Fruit fly (Drosophila melanogaster): ENCODE measurements around the gene Mco4.
A peak's percentile ranks its signal among the peaks of the same experiment; 100 is the strongest.

The Mco4 gene

DNA sequence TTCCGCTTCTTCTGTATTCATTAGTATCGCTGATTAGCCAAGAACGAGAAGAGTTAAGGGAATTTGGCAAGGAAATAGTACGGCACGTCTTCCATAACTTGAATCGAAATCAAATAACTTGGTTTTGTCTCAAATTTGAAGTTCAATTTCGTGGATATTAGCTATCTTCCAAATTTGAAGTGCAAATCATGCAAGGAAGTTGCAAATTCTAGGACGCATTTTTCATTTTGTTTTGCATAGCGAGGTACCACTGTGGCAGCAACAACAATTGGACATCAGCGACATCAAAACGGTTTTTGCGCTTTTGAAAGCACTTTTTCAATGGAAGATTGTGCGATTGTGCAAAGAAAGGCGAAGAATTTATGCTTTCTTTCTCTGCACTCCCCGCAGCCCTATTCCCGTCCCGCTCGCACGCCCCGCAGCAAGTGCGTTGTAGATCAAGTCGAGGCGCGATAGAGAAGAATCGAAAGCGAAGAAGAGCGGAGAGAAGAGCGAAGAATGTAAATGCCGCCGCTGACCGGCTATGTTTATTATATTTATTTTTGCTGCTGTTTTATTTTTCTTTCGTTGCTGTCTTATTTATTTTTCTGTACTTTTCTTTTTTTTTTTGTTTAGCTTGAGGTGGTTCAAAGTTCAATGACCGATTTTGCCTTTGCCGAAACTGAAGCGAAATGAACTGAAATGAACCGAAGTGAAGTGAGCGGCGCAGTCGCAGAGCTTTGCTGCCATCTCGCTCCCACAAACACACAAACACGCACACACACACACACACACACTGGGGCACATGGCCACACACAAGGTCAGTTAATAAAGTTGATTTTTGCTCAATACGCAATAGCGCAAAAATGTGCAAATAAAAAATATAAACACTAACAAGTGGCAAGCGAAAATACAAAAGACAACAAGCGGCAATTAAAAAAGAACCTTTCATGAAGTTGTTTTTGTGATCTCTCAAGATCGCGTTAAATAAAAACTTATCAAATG is 25.5 kb upstream of the Mco4 start (continued):
- TF ChIP-seq Sox102F (GFP tag; optimal IDR thresholded peaks at IDR 0.05), result peak; percentile 68
- peak; percentile 14 for TF ChIP-seq fd59A (GFP tag; optimal IDR thresholded peaks at IDR 0.05)
- peak; percentile 77 for TF ChIP-seq Met (GFP tag; optimal IDR thresholded peaks at IDR 0.05)
- no peak for TF ChIP-seq fd85E (GFP tag; optimal IDR thresholded peaks at IDR 0.05)
- TF ChIP-seq ss (GFP tag; optimal IDR thresholded peaks at IDR 0.05), result peak; percentile 18 to 44
- TF ChIP-seq CG34406 (GFP tag; optimal IDR thresholded peaks at IDR 0.05), result peak; percentile 37
- TF ChIP-seq lz (GFP tag; optimal IDR thresholded peaks at IDR 0.05), result peak; percentile 78
- peak; percentile 25 for TF ChIP-seq CG11762 (GFP tag; optimal IDR thresholded peaks at IDR 0.05; ENCODE audit: insufficient read depth)
- TF ChIP-seq CG7368 (GFP tag; optimal IDR thresholded peaks at IDR 0.05), result peak; percentile 62
- TF ChIP-seq CG8319 (GFP tag; optimal IDR thresholded peaks at IDR 0.05), result peak; percentile 44
- TF ChIP-seq CG6854 (GFP tag; optimal IDR thresholded peaks at IDR 0.05), result no peak
- peak; percentile 73 for TF ChIP-seq Smox (GFP tag; optimal IDR thresholded peaks at IDR 0.05)
- TF ChIP-seq Eip75B (GFP tag; optimal IDR thresholded peaks at IDR 0.05), result no peak

DNA sequence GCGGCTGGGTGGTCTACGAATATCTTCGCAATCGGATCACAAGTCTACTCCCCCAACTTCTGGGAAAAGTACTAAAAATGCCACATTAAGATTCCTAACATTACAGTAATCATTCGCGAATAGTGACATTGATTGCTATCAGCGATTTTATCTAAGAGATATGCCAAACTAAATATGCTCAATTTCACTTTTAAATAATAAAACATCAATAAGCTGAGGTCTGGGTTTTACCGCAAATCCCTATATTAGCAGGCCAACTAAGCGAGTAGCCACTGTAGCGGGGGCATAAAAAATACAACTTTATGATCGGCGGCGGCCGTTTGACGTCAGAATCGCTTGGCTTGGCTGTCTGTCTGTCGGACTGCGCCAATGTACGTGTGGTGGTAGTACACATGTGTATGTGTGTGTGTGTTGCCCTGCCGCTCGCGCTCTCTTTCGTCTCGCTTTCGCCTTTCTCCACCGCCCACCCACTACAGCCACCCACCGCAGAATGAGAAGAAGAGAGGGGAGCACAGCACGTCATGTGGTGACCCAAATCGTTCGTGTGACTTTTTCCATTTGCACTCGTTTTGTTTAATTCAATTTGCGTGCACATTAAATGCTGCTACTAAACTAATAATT is 24.4 kb upstream of the Mco4 start:
- peak; percentile 93 for TF ChIP-seq Smox (GFP tag; optimal IDR thresholded peaks at IDR 0.05)
- TF ChIP-seq Ets21C (GFP tag; optimal IDR thresholded peaks at IDR 0.05), result peak; percentile 95
- peak; percentile 47 for TF ChIP-seq spab (GFP tag; optimal IDR thresholded peaks at IDR 0.05)
- TF ChIP-seq CG6808 (GFP tag; optimal IDR thresholded peaks at IDR 0.05), result peak; percentile 72
- peak; percentile 91 for TF ChIP-seq Eip75B (GFP tag; optimal IDR thresholded peaks at IDR 0.05)
- TF ChIP-seq Blimp-1 (GFP tag; optimal IDR thresholded peaks at IDR 0.05), result peak; percentile 75
- TF ChIP-seq Sox15 (GFP tag; optimal IDR thresholded peaks at IDR 0.05), result peak; percentile 85
- TF ChIP-seq ss (GFP tag; optimal IDR thresholded peaks at IDR 0.05), result peak; percentile 54 to 80
- peak; percentile 77 for TF ChIP-seq CG8319 (GFP tag; optimal IDR thresholded peaks at IDR 0.05)
- peak; percentile 92 for TF ChIP-seq Eip93F (GFP tag; optimal IDR thresholded peaks at IDR 0.05)
- peak; percentile 79 to 80 for TF ChIP-seq salr (GFP tag; optimal IDR thresholded peaks at IDR 0.05)
- TF ChIP-seq CG16779 (tag; optimal IDR thresholded peaks at IDR 0.05), result peak; percentile 64
- TF ChIP-seq CG10669 (GFP tag; optimal IDR thresholded peaks at IDR 0.05), result peak; percentile 77
- peak; percentile 89 for TF ChIP-seq Gug (GFP tag; IDR thresholded peaks at IDR 0.05)
- peak; percentile 53 for TF ChIP-seq fd85E (GFP tag; optimal IDR thresholded peaks at IDR 0.05)
- peak; percentile 58 for TF ChIP-seq Hr38 (GFP tag; optimal IDR thresholded peaks at IDR 0.05)
- peak; percentile 97 for TF ChIP-seq Eip78C (GFP tag)
- TF ChIP-seq achi (GFP tag; optimal IDR thresholded peaks at IDR 0.05), result peak; percentile 89
- peak; percentile 97 for TF ChIP-seq eg (GFP tag; IDR thresholded peaks at IDR 0.05)
- TF ChIP-seq CG34406 (GFP tag; optimal IDR thresholded peaks at IDR 0.05), result peak; percentile 85
- TF ChIP-seq Hr39 (GFP tag; optimal IDR thresholded peaks at IDR 0.05), result peak; percentile 97
- peak; percentile 97 for TF ChIP-seq CG31627 (GFP tag; optimal IDR thresholded peaks at IDR 0.05)
- TF ChIP-seq Lpt (GFP tag; optimal IDR thresholded peaks at IDR 0.05), result peak; percentile 87
- TF ChIP-seq cyc (GFP tag; optimal IDR thresholded peaks at IDR 0.05), result peak; percentile 92
- peak; percentile 65 for TF ChIP-seq CG6854 (GFP tag; optimal IDR thresholded peaks at IDR 0.05)
- peak; percentile 95 for TF ChIP-seq Hr4 (GFP tag; optimal IDR thresholded peaks at IDR 0.05)
- TF ChIP-seq CG11902 (GFP tag; optimal IDR thresholded peaks at IDR 0.05), result peak; percentile 83
- TF ChIP-seq CG8119 (GFP tag; IDR thresholded peaks at IDR 0.05), result peak; percentile 92
- TF ChIP-seq CG11762 (GFP tag; optimal IDR thresholded peaks at IDR 0.05; ENCODE audit: insufficient read depth), result peak; percentile 80
- peak; percentile 94 for TF ChIP-seq Sox14 (GFP tag; optimal IDR thresholded peaks at IDR 0.05)
- TF ChIP-seq CG3032 (tag; optimal IDR thresholded peaks at IDR 0.05), result peak; percentile 78
- TF ChIP-seq CG15336 (GFP tag; IDR thresholded peaks at IDR 0.05), result peak; percentile 89
- peak; percentile 93 for TF ChIP-seq Sox102F (GFP tag; optimal IDR thresholded peaks at IDR 0.05)
- peak; percentile 95 for TF ChIP-seq Met (GFP tag; optimal IDR thresholded peaks at IDR 0.05)
- peak; percentile 92 for TF ChIP-seq topi (GFP tag; optimal IDR thresholded peaks at IDR 0.05)
- TF ChIP-seq fd59A (GFP tag; optimal IDR thresholded peaks at IDR 0.05), result peak; percentile 76
- TF ChIP-seq CG32006 (GFP tag; optimal IDR thresholded peaks at IDR 0.05), result peak; percentile 95
- TF ChIP-seq CG8632 (GFP tag; optimal IDR thresholded peaks at IDR 0.05), result peak; percentile 87
- TF ChIP-seq lz (GFP tag; optimal IDR thresholded peaks at IDR 0.05), result peak; percentile 96
- peak; percentile 79 for TF ChIP-seq CG7368 (GFP tag; optimal IDR thresholded peaks at IDR 0.05)
- TF ChIP-seq CG6163 (GFP tag; IDR thresholded peaks at IDR 0.05), result peak; percentile 92
- TF ChIP-seq CG1621 (tag; optimal IDR thresholded peaks at IDR 0.05), result peak; percentile 77
- peak; percentile 89 for TF ChIP-seq CG6276 (GFP tag; optimal IDR thresholded peaks at IDR 0.05)
- TF ChIP-seq CG11294 (GFP tag; IDR thresholded peaks at IDR 0.05), result peak; percentile 89
